Worm (Caenorhabditis elegans) whole organism, midembryonic: ENCODE data around the gene srh-125.

Source experiments
- cog-1 ChIP-seq: sonication (generic microtip); optimal IDR thresholded peaks from 2 replicates; lab custom pipeline; 2016; ENCODE audit warnings: missing genetic modification characterization, missing compliant biosample characterization
- klf-2 ChIP-seq: fragments of 200-800 bp; sonication (Bioruptor generic); conservative IDR thresholded peaks from 2 replicates; pipeline ENCODE4 v1.3.6; 2022; ENCODE audit warnings: missing genetic modification reagents, missing genetic modification characterization, missing compliant biosample characterization
- ztf-29 ChIP-seq: fragments of 200-800 bp; sonication (Bioruptor generic); IDR thresholded peaks from 2 replicates; pipeline ENCODE4 v1.3.6; 2022; ENCODE audit warnings: missing genetic modification reagents, missing genetic modification characterization, missing compliant biosample characterization

DNA sequence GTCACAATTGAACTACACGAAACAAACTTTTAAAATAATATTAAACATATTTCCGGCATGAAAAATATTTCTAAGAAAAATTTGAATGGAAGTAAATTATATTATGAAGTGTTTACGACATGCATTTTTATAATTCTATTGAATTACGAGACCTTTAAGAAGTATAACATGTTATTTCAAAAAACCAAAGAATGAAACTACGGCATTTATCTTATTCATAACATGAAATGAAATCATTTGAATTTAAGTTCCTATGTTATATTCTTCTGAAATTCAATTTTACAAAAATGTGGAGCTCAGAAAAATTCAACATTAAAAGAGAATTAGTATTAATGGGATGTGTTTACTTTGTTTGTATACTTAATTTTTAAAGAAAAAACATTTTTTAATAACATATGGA, 45.6 kb downstream of the srh-125 start, which contains the start of gene srw-71:
- TF ChIP-seq ztf-29 (GFP tag; lab: Robert Waterston, UW), result no peak
- TF ChIP-seq cog-1 (tag; lab: Kevin White, UChicago), result no peak
- TF ChIP-seq klf-2, result no peak
